Fruit fly (Drosophila melanogaster): ENCODE measurements around the gene beta-Spec.

Gene beta-Spec

DNA sequence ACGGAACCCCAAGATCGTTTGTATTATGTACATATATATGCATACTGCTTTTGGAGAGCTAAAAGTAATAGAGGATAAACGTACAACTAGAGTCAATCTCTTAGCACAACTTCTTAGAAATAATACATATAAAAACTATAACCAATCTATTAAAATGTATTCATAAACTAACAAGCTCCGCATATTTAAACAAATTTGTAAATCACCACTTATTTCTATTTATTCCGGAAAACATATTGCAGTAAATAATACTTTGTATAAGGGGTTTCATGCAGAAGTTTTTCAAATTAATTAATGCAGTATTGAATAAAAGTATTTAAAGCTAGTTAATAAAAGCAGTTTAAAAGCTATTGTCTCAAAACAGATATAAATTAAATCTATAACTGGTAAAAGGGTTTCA lies 55.3 kb downstream of the beta-Spec start (continued):
- TF ChIP-seq CG17186 (GFP tag; optimal IDR thresholded peaks at IDR 0.05) (no peak), Atf-2 (GFP tag; optimal IDR thresholded peaks at IDR 0.05) (no peak), zfh2 (GFP tag; optimal IDR thresholded peaks at IDR 0.05) (no peak), Xbp1 (GFP tag; optimal IDR thresholded peaks at IDR 0.05) (no peak), Dad (GFP tag; optimal IDR thresholded peaks at IDR 0.05) (no peak), Eip74EF (GFP tag; optimal IDR thresholded peaks at IDR 0.05) (no peak), Hmr (GFP tag; optimal IDR thresholded peaks at IDR 0.05) (no peak), nmo (GFP tag; optimal IDR thresholded peaks at IDR 0.05) (no peak), NC2β (GFP tag; optimal IDR thresholded peaks at IDR 0.05) (no peak), slbo (GFP tag; IDR thresholded peaks at IDR 0.05) (0 out of 2 replicates have a peak, but pooled peaks have one; percentile 8), caup (GFP tag; optimal IDR thresholded peaks at IDR 0.05; ENCODE audit: severe bottlenecking) (no peak), CG1233 (GFP tag; optimal IDR thresholded peaks at IDR 0.05) (peak; percentile 12), pho (GFP tag; optimal IDR thresholded peaks at IDR 0.05) (no peak), CG9727 (GFP tag; optimal IDR thresholded peaks at IDR 0.05) (peak; percentile 60), CG10979 (tag; optimal IDR thresholded peaks at IDR 0.05) (peak; percentile 3), CG2875 (GFP tag; optimal IDR thresholded peaks at IDR 0.05) (no peak), CG17802 (tag; optimal IDR thresholded peaks at IDR 0.05) (no peak), slp2 (GFP tag; optimal IDR thresholded peaks at IDR 0.05) (no peak), tll (GFP tag; optimal IDR thresholded peaks at IDR 0.05) (no peak), tup (GFP tag; optimal IDR thresholded peaks at IDR 0.05) (no peak), CG12769 (tag; optimal IDR thresholded peaks at IDR 0.05) (no peak), ranshi (GFP tag; IDR thresholded peaks at IDR 0.05) (no peak), CG12236 (GFP tag; optimal IDR thresholded peaks at IDR 0.05) (no peak), fd64A (GFP tag; optimal IDR thresholded peaks at IDR 0.05) (no peak), CG9215 (GFP tag; IDR thresholded peaks at IDR 0.05) (no peak), vnd (GFP tag; IDR thresholded peaks at IDR 0.05; ENCODE audit: partially characterized antibody) (no peak), CG10462 (GFP tag; optimal IDR thresholded peaks at IDR 0.05) (no peak), pita (GFP tag; optimal IDR thresholded peaks at IDR 0.05) (no peak), slou (GFP tag; optimal IDR thresholded peaks at IDR 0.05) (no peak), CG3065 (GFP tag; optimal IDR thresholded peaks at IDR 0.05) (no peak), CG2120 (GFP tag; optimal IDR thresholded peaks at IDR 0.05) (peak; percentile 7), CG30431 (GFP tag; optimal IDR thresholded peaks at IDR 0.05) (no peak), CG13424 (tag; optimal IDR thresholded peaks at IDR 0.05) (peak; percentile 16), ken (GFP tag; IDR thresholded peaks at IDR 0.05) (no peak), sima (GFP tag; optimal IDR thresholded peaks at IDR 0.05) (no peak), CG8478 (optimal IDR thresholded peaks at IDR 0.05) (no peak), CG7271 (tag; optimal IDR thresholded peaks at IDR 0.05) (no peak), CG1024 (GFP tag; IDR thresholded peaks at IDR 0.05) (no peak), scrt (GFP tag; optimal IDR thresholded peaks at IDR 0.05) (no peak), Oaz (GFP tag; IDR thresholded peaks at IDR 0.05) (no peak), CG1529 (GFP tag; optimal IDR thresholded peaks at IDR 0.05) (no peak), gro (GFP tag; optimal IDR thresholded peaks at IDR 0.05) (no peak), da (GFP tag; optimal IDR thresholded peaks at IDR 0.05) (no peak), Oli (tag; optimal IDR thresholded peaks at IDR 0.05) (peak; percentile 34), CG7987 (GFP tag; optimal IDR thresholded peaks at IDR 0.05) (no peak), NfI (GFP tag; optimal IDR thresholded peaks at IDR 0.05) (no peak), peb (GFP tag; IDR thresholded peaks at IDR 0.05) (no peak), cato (GFP tag; optimal IDR thresholded peaks at IDR 0.05; ENCODE audit: borderline replicate concordance) (no peak), kay (GFP tag; optimal IDR thresholded peaks at IDR 0.05) (no peak), CG30403 (GFP tag; optimal IDR thresholded peaks at IDR 0.05) (peak; percentile 22), Ets97D (GFP tag; optimal IDR thresholded peaks at IDR 0.05) (no peak)
